Worm (Caenorhabditis elegans) whole organism, L4 larva: ENCODE measurements around the gene F22E5.11.
A peak's percentile ranks its signal among the peaks of the same experiment; 100 is the strongest.

Experiments used
- Y105C5A.15 ChIP-seq: fragments of 200-800 bp; sonication (Bioruptor generic); IDR thresholded peaks from 2 replicates; pipeline ENCODE4 v1.3.6; 2022; ENCODE audit warnings: missing genetic modification characterization, missing compliant biosample characterization
- aha-1 ChIP-seq: fragments of 150-350 bp; peaks from one replicate; lab custom pipeline; 2014; ENCODE audit warnings: missing biosample characterization, missing genetic modification characterization
- ceh-28 ChIP-seq: fragments of 150-350 bp; optimal IDR thresholded peaks from 2 replicates; lab custom pipeline; 2014; ENCODE audit warnings: missing biosample characterization, missing genetic modification reagents, missing genetic modification characterization
- ceh-32 ChIP-seq: sonication (generic microtip); optimal IDR thresholded peaks from 2 replicates; lab custom pipeline; 2016; ENCODE audit warnings: mild to moderate bottlenecking, missing genetic modification characterization, missing compliant biosample characterization; ENCODE audit not compliant: poor library complexity
- ceh-62 ChIP-seq: sonication (generic microtip); optimal IDR thresholded peaks from 2 replicates; lab custom pipeline; 2017; ENCODE audit warnings: missing biosample characterization, missing genetic modification characterization
- ctbp-1 ChIP-seq: fragments of 200-800 bp; sonication (Bioruptor generic); IDR thresholded peaks from 2 replicates; pipeline ENCODE4 v1.3.6; 2022; ENCODE audit warnings: missing genetic modification reagents, missing genetic modification characterization, missing compliant biosample characterization
- daf-12 ChIP-seq: fragments of 150-350 bp; optimal IDR thresholded peaks from 2 replicates; lab custom pipeline; 2014; ENCODE audit warnings: missing biosample characterization, missing genetic modification reagents, missing genetic modification characterization
- daf-16 ChIP-seq, 3 experiments: sonication (generic microtip); optimal IDR thresholded peaks; 2 replicates each; lab custom pipeline; 2016 to 2017; ENCODE audit warnings: missing genetic modification characterization in 3 of 3, missing genetic modification reagents in 3 of 3, mild to moderate bottlenecking in 2 of 3, missing compliant biosample characterization in 2 of 3, missing biosample characterization in 1 of 3, moderate library complexity in 1 of 3
- dmd-6 ChIP-seq: fragments of 200-800 bp; sonication (Bioruptor generic); IDR thresholded peaks from 2 replicates; pipeline ENCODE4 v1.3.6; 2022; ENCODE audit warnings: missing genetic modification reagents, missing genetic modification characterization, missing compliant biosample characterization
- dmd-8 ChIP-seq: fragments of 200-800 bp; sonication (Bioruptor generic); IDR thresholded peaks from 2 replicates; pipeline ENCODE4 v1.3.6; 2022; ENCODE audit warnings: missing genetic modification characterization, missing compliant biosample characterization
- dpl-1 ChIP-seq: fragments of 150-350 bp; optimal IDR thresholded peaks from 2 replicates; lab custom pipeline; 2014; ENCODE audit warnings: missing biosample characterization, missing genetic modification reagents, missing genetic modification characterization
- duxl-1 ChIP-seq: sonication (generic microtip); optimal IDR thresholded peaks from 2 replicates; lab custom pipeline; 2016; ENCODE audit warnings: mild to moderate bottlenecking, missing genetic modification characterization, moderate library complexity, missing compliant biosample characterization; ENCODE audit not compliant: poor library complexity
- dve-1 ChIP-seq: sonication (generic microtip); optimal IDR thresholded peaks from 2 replicates; lab custom pipeline; 2017; ENCODE audit warnings: antibody characterized with exemption, mild to moderate bottlenecking, missing genetic modification characterization, missing compliant biosample characterization; ENCODE audit not compliant: insufficient read depth
- egl-43 ChIP-seq: fragments of 200-800 bp; sonication (Bioruptor generic); IDR thresholded peaks from 2 replicates; pipeline ENCODE4 v1.3.6; 2022; ENCODE audit warnings: missing genetic modification reagents, missing genetic modification characterization, missing compliant biosample characterization
- hlh-11 ChIP-seq: fragments of 200-800 bp; sonication (Bioruptor generic); optimal IDR thresholded peaks from 2 replicates; lab custom pipeline; 2018; ENCODE audit warnings: mild to moderate bottlenecking, missing genetic modification characterization, missing compliant biosample characterization
- hmg-1.1 ChIP-seq: fragments of 200-800 bp; sonication (Bioruptor generic); IDR thresholded peaks from 2 replicates; pipeline ENCODE4 v1.3.6; 2022; ENCODE audit warnings: missing genetic modification reagents, missing genetic modification characterization, missing compliant biosample characterization
- jun-1 ChIP-seq: fragments of 150-350 bp; optimal IDR thresholded peaks from 2 replicates; lab custom pipeline; 2014; ENCODE audit warnings: missing biosample characterization, missing genetic modification reagents, missing genetic modification characterization
- lin-1 ChIP-seq: fragments of 200-800 bp; sonication (Bioruptor generic); IDR thresholded peaks from 2 replicates; pipeline ENCODE4 v1.3.6; 2022; ENCODE audit warnings: missing genetic modification reagents, missing genetic modification characterization, missing compliant biosample characterization
- lsy-2 ChIP-seq, 2 experiments: fragments of 150-350 bp in 1 of 2; sonication (generic microtip) in 1 of 2; optimal IDR thresholded peaks; 2 replicates each; lab custom pipeline; 2014 to 2017; ENCODE audit warnings: missing biosample characterization in 2 of 2, missing genetic modification characterization in 2 of 2
- madf-5 ChIP-seq, 2 experiments: fragments of 200-800 bp; sonication (Bioruptor generic); IDR thresholded peaks; 2 replicates each; pipeline ENCODE4 v1.3.6; 2022; ENCODE audit warnings: missing compliant biosample characterization in 2 of 2, missing genetic modification characterization in 2 of 2
- madf-9 ChIP-seq: fragments of 200-800 bp; sonication (Bioruptor generic); conservative IDR thresholded peaks from 2 replicates; pipeline ENCODE4 v1.3.6; 2022; ENCODE audit warnings: missing genetic modification reagents, missing genetic modification characterization, missing compliant biosample characterization
- mdl-1 ChIP-seq, 2 experiments: fragments of 150-350 bp in 1 of 2; sonication (generic microtip) in 1 of 2; optimal IDR thresholded peaks; 2 replicates each; lab custom pipeline; 2014 to 2017; ENCODE audit warnings: missing biosample characterization in 2 of 2, missing genetic modification characterization in 2 of 2
- mdt-29 ChIP-seq: fragments of 200-800 bp; sonication (Bioruptor generic); IDR thresholded peaks from 2 replicates; pipeline ENCODE4 v1.3.6; 2022; ENCODE audit warnings: missing genetic modification reagents, missing genetic modification characterization, missing compliant biosample characterization
- mxl-3 ChIP-seq: fragments of 200-800 bp; sonication (Bioruptor generic); optimal IDR thresholded peaks from 2 replicates; lab custom pipeline; 2018; ENCODE audit warnings: mild to moderate bottlenecking, missing genetic modification characterization, missing compliant biosample characterization
- nhr-102 ChIP-seq: sonication (generic microtip); optimal IDR thresholded peaks from 2 replicates; lab custom pipeline; 2016; ENCODE audit warnings: mild to moderate bottlenecking, missing genetic modification characterization, moderate library complexity, missing compliant biosample characterization
- nhr-237 ChIP-seq: sonication (generic microtip); optimal IDR thresholded peaks from 2 replicates; lab custom pipeline; 2017; ENCODE audit warnings: missing biosample characterization, missing genetic modification characterization
- nhr-25 ChIP-seq: sonication (generic microtip); optimal IDR thresholded peaks from 2 replicates; lab custom pipeline; 2017; ENCODE audit warnings: missing genetic modification characterization, mild to moderate bottlenecking, missing compliant biosample characterization, antibody characterized with exemption, moderate library complexity, borderline replicate concordance; ENCODE audit not compliant: insufficient read depth
- nhr-28 ChIP-seq: fragments of 150-350 bp; optimal IDR thresholded peaks from 2 replicates; lab custom pipeline; 2014; ENCODE audit warnings: missing biosample characterization, missing genetic modification characterization
- pha-4 ChIP-seq, 2 experiments: fragments of 150-350 bp in 1 of 2; fragments of 200-800 bp in 1 of 2; sonication (Bioruptor generic) in 1 of 2; IDR thresholded peaks in 1 of 2; optimal IDR thresholded peaks in 1 of 2; 2 replicates each; pipeline versions ENCODE4 v1.3.6 to Lab custom; 2014 to 2022; ENCODE audit warnings: missing genetic modification characterization in 2 of 2, missing genetic modification reagents in 2 of 2, missing biosample characterization in 1 of 2, missing compliant biosample characterization in 1 of 2
- php-3 ChIP-seq: fragments of 200-800 bp; sonication (Bioruptor generic); IDR thresholded peaks from 2 replicates; pipeline ENCODE4 v1.3.6; 2022; ENCODE audit warnings: missing genetic modification reagents, missing genetic modification characterization, missing compliant biosample characterization
- pqm-1 ChIP-seq: sonication (generic microtip); optimal IDR thresholded peaks from 2 replicates; lab custom pipeline; 2017; ENCODE audit warnings: missing biosample characterization, missing genetic modification characterization
- rbr-2 ChIP-seq: sonication (generic microtip); optimal IDR thresholded peaks from 2 replicates; lab custom pipeline; 2016; ENCODE audit warnings: missing genotype, missing genetic modification characterization, missing compliant biosample characterization
- vab-7 ChIP-seq: fragments of 200-800 bp; sonication (Bioruptor generic); IDR thresholded peaks from 2 replicates; pipeline ENCODE4 v1.3.6; 2022; ENCODE audit warnings: missing genetic modification reagents, missing genetic modification characterization, missing compliant biosample characterization
- ztf-7 ChIP-seq: fragments of 150-350 bp; optimal IDR thresholded peaks from 2 replicates; lab custom pipeline; 2014; ENCODE audit warnings: missing biosample characterization, missing genetic modification characterization

F22E5.11 gene

DNA sequence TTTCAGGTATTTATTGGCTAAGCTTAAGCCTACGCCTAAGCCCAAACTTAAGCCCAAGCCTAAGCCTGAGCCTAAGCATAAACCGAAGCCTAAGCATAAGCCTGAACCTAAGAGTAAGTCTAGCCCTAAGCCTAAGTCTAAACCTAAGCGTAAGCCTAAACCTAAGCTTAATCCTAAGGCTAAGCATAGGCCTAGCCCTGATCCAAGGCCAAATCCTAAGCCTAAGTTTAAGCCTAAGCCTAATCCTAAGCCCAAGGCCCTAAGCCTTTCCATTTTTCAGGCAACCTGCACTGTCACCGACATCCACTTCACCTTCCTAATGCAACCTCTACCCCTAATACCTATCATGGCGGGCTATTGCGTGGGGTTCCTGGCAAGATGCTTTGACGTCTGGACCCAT, 33.4 kb downstream of the F22E5.11 start:
- no peak for TF ChIP-seq madf-9 (GFP tag; lab: Robert Waterston, UW)
- no peak for TF ChIP-seq dve-1 (tag; lab: Kevin White, UChicago)
- TF ChIP-seq dpl-1, result no peak
- TF ChIP-seq vab-7, result no peak
- TF ChIP-seq nhr-25 (tag; lab: Kevin White, UChicago), result no peak
- no peak for TF ChIP-seq ztf-7 (tag; lab: Kevin White, UChicago)
- no peak for TF ChIP-seq hmg-1.1 (GFP tag; lab: Robert Waterston, UW)
- no peak for TF ChIP-seq dmd-8 (GFP tag; lab: Robert Waterston, UW)
- no peak for TF ChIP-seq jun-1 (tag; lab: Kevin White, UChicago)
- no peak for TF ChIP-seq nhr-237 (tag; lab: Kevin White, UChicago)
- TF ChIP-seq madf-5 (GFP tag; IDR thresholded peaks at IDR 0.05; lab: Robert Waterston, UW), result no peak
- TF ChIP-seq Y105C5A.15 (GFP tag; lab: Robert Waterston, UW), result no peak
- no peak for TF ChIP-seq egl-43 (GFP tag; lab: Robert Waterston, UW)
- TF ChIP-seq mdt-29 (GFP tag; lab: Robert Waterston, UW), result no peak
- TF ChIP-seq ceh-28 (tag; lab: Kevin White, UChicago), result no peak

DNA sequence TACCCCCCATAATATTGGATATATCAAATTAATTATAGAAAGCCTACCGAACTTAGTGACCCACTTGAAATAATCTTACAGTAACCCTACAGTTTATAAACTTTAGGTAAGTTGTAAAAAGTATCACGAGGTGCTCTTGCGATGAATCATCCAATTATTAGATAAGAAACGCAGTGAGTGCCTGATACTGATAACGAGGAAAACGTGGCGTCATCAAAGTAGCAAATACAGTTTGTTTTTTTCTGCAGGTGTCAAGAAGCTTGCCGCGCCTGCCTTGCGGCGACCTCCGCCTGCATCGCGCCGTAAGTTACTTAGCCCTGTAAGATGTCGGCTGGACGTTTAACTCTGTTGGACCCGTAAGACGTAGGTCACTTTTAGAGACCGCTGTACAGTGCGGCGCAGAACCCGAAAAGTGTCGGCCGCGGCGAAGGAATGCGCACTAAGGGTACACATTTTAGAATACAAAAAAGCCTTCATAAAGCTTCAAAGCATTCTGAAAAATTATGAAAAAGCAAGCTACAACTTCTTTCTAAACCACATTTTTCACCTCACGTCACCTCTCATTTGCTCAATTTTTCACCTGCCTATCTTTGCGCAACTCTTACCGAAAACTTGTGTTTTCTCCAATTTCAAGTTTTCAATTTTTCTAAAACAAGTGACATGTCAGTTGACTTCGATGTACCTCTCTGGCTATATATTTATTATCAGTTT, 34.0 kb downstream of the F22E5.11 start, which contains the start of gene sri-38:
sri-38 (plus strand) TSS at position 661 of the 711 bp plus-strand sequence.
- no peak for TF ChIP-seq ztf-7 (tag; lab: Kevin White, UChicago)
- peak in 1 of 2 experiments; percentile 3 for TF ChIP-seq mdl-1 (tag; optimal IDR thresholded peaks at IDR 0.05; lab: Kevin White, UChicago)
- TF ChIP-seq php-3 (GFP tag; lab: Robert Waterston, UW), result peak; percentile 72
- peak; percentile 45 for TF ChIP-seq nhr-102 (tag; lab: Kevin White, UChicago)
- peak; percentile 62 for TF ChIP-seq dmd-6
- TF ChIP-seq hlh-11 (tag; lab: Kevin White, UChicago), result peak; percentile 67
- TF ChIP-seq lsy-2 (tag; optimal IDR thresholded peaks at IDR 0.05; lab: Kevin White, UChicago), result no peak
- TF ChIP-seq lin-1 (GFP tag; lab: Robert Waterston, UW), result peak; percentile 49; the same call in 1 of the 2 replicates
- peak; percentile 77 for TF ChIP-seq pqm-1
- no peak for TF ChIP-seq madf-9 (GFP tag; lab: Robert Waterston, UW)
- TF ChIP-seq nhr-28 (tag; lab: Kevin White, UChicago), result peak; percentile 65
- peak; percentile 17 for TF ChIP-seq mxl-3 (GFP tag; lab: Kevin White, UChicago)
- TF ChIP-seq daf-16 (GFP tag; optimal IDR thresholded peaks at IDR 0.05; lab: Kevin White, UChicago), result no peak
- TF ChIP-seq daf-16 (tag; optimal IDR thresholded peaks at IDR 0.05; lab: Kevin White, UChicago), result peak; percentile 49
- no peak for TF ChIP-seq ceh-32 (tag; lab: Kevin White, UChicago)
- no peak for TF ChIP-seq duxl-1 (tag; lab: Kevin White, UChicago)

DNA sequence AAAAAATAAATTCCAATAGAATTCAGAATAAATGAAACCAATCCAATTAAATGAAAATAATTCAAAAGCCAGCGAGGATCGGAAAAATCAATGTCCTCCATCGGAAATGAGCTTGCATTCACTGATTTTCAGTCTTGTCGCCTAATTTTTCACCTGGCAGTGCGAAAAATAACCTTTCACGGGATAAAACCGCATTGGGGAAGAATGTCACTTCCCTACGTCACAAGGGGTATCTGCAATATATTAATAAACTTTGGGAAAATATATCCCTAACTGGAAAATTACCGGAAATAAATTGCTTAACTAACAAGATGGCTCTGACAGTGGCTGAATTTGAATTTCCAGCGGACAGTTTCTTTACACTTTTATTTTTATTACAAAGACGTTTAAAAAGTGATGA, 39.1 kb downstream of the F22E5.11 start, which contains the start of gene sri-77:
sri-77 (minus strand) TSS at position 101 of the 400 bp plus-strand sequence.
- TF ChIP-seq ctbp-1 (GFP tag; lab: Robert Waterston, UW) (no peak), dve-1 (tag; lab: Kevin White, UChicago) (no peak), nhr-28 (tag; lab: Kevin White, UChicago) (no peak), ceh-62 (tag; lab: Kevin White, UChicago) (no peak), daf-12 (no peak), rbr-2 (tag; lab: Kevin White, UChicago) (no peak)

DNA sequence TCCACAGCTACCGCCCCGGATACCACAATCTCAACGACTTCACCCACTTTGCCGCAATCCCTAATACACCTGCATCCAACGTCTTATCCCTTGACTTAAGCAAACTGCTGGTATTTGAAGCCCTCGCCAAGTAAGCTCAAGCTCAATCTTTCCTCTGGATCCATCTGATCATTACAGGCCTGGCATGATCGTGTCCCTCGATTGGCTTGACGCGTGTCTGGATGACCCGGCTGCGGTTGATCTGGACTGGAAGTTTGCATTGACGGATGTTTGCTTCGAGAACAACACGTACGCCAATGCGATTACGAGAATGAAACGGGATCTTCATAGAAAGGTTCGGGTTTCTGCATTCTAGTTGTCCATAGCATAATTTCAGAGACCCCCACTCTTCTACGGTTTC, 43.5 kb downstream of the F22E5.11 start:
- TF ChIP-seq pha-4 (GFP tag; IDR thresholded peaks at IDR 0.05; lab: Robert Waterston, UW), result no peak
- no peak for TF ChIP-seq pha-4 (tag; optimal IDR thresholded peaks at IDR 0.05; lab: Kevin White, UChicago)
- no peak for TF ChIP-seq daf-16 (GFP tag; optimal IDR thresholded peaks at IDR 0.05; lab: Kevin White, UChicago)
- TF ChIP-seq daf-16 (tag; optimal IDR thresholded peaks at IDR 0.05; lab: Kevin White, UChicago), result no peak
- peak; percentile 91 for TF ChIP-seq aha-1 (tag; lab: Kevin White, UChicago)
